Fruit fly (Drosophila melanogaster) ovary, adult (tissue): ENCODE measurements around the gene HDAC4.

Source experiments
- CG17801 ChIP-seq: fragments of 200-800 bp; optimal IDR thresholded peaks from 2 replicates; lab custom pipeline; 2019; ENCODE audit warnings: missing biosample characterization, mild to moderate bottlenecking, missing genetic modification characterization, moderate library complexity; ENCODE audit not compliant: partially characterized antibody

The HDAC4 gene

DNA sequence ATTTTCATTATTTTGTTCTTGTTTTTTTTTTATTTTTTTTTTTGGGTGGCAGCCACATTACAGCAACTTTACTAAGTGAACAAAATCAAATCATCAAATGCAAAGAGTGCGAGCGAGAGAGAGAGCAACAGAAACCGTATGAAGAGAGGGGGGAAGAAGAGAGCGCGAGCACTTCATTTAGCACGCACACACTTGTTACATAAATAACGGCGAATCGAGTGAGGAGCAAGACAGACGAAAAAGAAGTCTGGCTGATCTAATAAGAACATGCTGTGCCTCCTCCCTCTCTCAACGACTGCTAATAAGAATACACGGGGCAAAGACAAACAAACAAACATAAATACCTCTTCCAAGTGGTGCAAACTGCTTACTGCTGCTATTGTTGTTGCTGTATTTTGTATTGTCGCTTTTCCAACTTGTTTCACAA is 871 bp downstream of the HDAC4 start:
- no peak for TF ChIP-seq CG17801 (GFP tag; lab: Kevin White, UChicago)

DNA sequence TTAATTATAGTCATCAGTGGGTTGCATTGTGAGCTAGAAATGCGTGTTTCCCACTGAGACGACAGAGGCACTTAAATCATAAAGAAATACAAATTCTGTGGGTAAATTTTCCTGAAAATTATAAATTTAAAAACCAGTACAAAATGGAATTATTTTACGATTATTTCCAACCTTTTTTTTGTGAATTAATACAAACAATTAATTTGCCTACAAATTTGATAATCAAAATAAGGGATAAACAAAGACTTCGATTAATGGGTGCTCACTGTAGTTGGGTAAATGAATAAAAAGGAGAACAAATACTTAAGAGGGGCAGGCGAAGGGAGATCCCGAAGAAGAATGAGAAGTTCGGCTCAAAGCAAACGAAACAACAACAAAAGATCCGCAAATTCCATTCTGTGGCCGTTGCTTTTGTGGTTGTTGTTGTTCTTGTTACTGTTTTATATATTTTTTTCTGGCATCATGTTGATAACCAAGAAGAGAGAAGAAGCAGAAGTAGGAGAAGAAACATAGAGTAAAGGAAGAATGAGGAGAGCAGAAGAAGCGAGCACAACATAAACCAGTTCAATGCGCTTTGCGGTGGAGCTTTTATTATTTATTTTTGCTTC is 1.4 kb downstream of the HDAC4 start:
- no peak for TF ChIP-seq CG17801 (GFP tag; lab: Kevin White, UChicago)

dm6 chrX:13282717-13283116 is 2.7 kb downstream of the HDAC4 start:
- no peak for TF ChIP-seq CG17801 (GFP tag; lab: Kevin White, UChicago)

- no peak for TF ChIP-seq CG17801 (GFP tag; lab: Kevin White, UChicago)
Measured at dm6 chrX:13281244-13281877, 4.1 kb downstream of the HDAC4 start.

DNA sequence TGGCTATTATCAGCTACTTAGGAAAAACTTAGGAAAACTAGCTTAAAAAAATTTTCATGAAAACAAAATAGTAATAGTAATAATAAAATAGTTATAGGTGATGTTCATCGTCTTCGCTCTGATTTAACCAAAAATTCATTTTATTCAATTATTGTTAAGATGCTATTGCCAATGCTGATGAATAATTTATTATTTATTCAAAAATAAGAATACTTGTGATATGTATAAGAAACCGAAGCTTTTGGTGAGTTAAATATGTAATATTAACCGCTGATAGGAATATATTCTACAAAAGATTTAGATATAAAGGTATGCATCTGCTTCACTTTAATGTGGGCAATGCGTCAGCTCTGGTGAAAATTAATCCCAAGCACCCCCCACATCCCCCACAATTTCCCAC is 4.7 kb downstream of the HDAC4 start:
- no peak for TF ChIP-seq CG17801 (GFP tag; lab: Kevin White, UChicago)

- no peak for TF ChIP-seq CG17801 (GFP tag; lab: Kevin White, UChicago)
Measured at dm6 chrX:13280235-13280634, 5.2 kb downstream of the HDAC4 start.

DNA sequence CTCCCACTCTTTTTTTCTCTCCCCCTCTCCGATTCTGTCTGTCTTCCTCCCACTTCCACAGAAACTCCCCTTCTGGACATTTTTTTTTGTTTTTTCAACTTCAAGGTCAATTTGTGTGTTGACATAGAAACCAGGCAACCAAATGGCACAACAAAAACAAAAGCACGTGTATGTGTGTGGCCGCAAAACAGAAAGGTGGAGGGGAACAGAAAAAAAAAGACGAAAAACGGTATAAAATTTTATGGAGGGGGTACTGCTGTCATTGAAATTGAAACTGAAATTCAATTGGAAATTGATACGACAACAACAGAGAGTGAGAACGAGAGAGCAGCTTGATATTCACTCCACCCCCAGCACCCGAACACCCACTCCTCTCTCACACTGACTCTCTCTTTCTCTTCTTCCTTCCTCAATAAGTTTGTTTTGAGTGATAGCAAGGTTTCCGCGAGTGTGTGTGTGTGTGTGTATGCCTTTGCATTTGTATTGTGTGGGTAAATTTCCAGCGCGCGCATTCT is 6.9 kb downstream of the HDAC4 start:
- no peak for TF ChIP-seq CG17801 (GFP tag; lab: Kevin White, UChicago)

DNA sequence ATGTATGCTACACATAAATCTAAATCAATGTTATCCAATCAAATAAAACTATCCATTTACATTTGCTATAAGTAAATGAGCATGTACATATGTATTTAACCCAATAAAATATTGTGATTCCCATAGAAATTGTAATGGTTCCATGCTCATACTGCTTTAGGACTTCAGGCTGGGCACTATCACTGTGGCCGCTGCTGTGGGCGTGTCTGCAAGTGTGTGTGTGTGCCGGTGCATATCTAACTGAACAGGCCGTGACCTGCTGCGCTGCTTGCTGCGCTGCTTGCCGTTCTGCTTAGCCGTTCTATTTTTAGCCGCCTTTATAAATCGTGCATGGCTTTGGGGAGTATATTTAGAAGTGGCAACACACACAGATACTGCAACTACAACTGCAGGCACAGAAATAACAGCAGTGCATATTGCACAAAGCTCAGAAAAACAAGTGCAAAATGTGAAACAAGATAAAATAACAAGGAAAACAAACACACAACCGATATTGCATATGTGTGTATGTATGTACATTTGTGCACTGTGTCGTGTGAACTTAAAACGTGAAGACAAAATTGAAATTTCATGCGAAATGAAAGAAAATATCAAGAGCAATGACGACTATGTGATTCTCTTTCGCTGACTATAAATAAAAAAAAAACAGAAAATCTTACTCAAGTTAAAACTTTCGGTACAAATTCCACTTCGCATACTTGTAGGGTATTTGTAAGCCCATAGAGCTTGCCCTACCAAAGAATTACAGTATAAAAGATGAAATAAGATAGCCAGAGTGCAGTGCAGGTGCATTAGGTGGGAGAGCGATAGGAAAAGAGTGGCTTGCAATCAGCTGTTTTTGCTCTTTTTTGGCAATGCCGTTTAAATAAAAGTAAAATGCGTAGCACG is 7.6 kb downstream of the HDAC4 start:
- peak; percentile 85 for TF ChIP-seq CG17801 (GFP tag; lab: Kevin White, UChicago)

- no peak for TF ChIP-seq CG17801 (GFP tag; lab: Kevin White, UChicago)
Measured at dm6 chrX:13277148-13277547, 8.3 kb downstream of the HDAC4 start.

- TF ChIP-seq CG17801 (GFP tag; lab: Kevin White, UChicago) = peak; percentile 87
Measured at dm6 chrX:13276713-13277112, 8.7 kb downstream of the HDAC4 start.

DNA sequence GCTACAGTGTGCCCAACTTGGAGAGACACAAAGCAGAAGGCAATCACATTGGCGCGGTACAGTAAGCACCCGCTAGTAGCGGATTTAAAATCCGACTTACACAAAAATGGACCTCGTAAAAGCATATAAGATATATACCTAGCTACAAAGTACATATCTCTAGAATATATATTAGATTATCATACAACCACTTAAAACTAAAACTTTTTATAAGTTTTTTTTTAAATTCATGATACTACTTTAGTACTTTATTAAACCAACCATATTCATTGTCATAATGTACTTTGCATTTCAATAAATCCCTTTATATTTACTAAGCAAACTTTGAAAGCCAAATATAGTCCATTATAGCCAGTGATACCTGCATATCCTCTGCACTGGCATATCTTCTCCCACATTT is 10.3 kb downstream of the HDAC4 start:
- peak; percentile 33 for TF ChIP-seq CG17801 (GFP tag; lab: Kevin White, UChicago)

DNA sequence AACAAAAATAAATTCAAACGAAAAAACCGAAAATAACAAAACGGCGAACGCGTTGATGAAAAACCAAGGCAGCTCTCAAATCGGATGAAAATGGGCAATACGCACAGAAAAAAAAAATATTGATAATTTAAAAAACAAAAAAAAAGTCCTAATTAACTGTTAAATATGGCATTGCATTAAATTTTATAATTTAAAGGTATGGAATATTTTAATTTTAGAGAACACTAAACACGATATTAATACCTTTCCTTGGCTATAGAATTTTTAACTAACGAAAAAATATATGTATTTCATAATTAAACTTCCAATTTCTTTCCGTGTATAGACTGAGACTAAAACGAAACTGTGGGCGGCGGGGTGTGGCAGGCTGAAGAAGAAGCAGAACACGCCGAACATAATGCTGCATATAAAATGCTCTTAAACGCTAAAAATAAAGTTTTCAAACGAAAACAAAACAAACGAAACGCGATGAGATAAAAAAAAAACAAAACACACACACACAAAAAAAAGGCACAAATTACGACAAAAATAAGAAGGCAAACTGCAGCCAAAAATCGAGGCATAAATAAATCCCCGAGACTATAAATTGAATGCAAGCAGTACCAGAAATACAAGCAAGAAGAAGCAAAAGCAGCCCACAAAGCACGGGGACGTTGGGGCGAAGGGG is 10.9 kb downstream of the HDAC4 start:
- TF ChIP-seq CG17801 (GFP tag; lab: Kevin White, UChicago) = no peak

DNA sequence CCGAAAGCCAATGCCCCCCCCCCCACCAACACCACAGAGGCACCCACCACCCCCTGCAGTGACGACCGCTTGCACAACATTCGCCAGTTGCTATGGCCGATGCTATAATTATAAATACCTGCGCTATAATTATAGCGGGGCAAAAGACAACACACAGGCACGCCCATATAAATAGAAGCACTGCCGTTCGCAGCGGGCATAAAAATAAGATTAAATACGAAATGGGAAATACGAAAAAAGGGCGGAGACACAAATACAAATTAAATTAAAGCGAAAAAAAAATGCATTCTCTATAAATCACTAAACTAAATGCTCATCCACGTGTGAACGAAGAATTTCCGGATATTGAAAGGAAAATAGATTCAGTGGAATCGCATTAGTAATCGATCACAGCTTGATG is 12.0 kb downstream of the HDAC4 start:
- TF ChIP-seq CG17801 (GFP tag; lab: Kevin White, UChicago) = no peak

DNA sequence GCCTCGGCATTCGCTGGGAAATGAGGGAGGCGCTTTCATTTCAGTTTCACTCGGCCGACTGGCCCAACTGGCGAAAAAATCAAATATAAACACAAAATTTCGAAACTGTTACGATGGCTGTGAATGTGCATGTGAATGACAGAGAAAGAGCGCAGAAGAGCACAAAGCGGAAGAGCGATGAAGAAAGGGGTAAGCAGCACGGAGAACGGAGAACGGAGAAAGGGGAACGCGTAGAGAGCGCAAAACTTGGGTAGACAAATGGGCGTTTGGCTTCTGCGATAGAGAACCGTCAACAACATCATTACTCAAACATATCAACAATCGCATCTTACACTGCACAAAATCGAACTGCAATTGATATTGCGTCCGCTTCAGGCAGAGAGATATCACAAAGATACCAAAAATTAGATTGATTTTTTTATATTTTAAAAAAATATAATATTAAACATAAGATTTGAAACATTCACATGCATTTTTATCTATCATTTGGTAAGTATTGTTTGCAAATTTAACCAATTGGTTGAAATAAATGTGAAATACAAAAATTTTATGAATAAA is 12.7 kb downstream of the HDAC4 start:
- no peak for TF ChIP-seq CG17801 (GFP tag; lab: Kevin White, UChicago)

dm6 chrX:13258757-13259067 is 26.7 kb downstream of the HDAC4 start, which contains the start of gene comt:
TSS of gene comt (plus strand) at chrX:13259021.
- TF ChIP-seq CG17801 (GFP tag; lab: Kevin White, UChicago) = no peak
